Fruit fly (Drosophila melanogaster) whole organism, embryonic: Measurements from ENCODE around the gene gt.

Experiments
- CG7556 ChIP-seq: fragments of 200-800 bp; sonication (Bioruptor generic); optimal IDR thresholded peaks from 2 replicates; lab custom pipeline; 2017; ENCODE audit warnings: missing biosample characterization, mild to moderate bottlenecking, missing genetic modification characterization
- CTCF ChIP-seq: fragments of 200-800 bp; sonication (Bioruptor generic); optimal IDR thresholded peaks from 2 replicates; lab custom pipeline; 2017; ENCODE audit warnings: missing biosample characterization, mild to moderate bottlenecking, missing genetic modification characterization, moderate library complexity
- Elba2 ChIP-seq: fragments of 200-800 bp; sonication (Bioruptor generic); optimal IDR thresholded peaks from 3 replicates; lab custom pipeline; 2016; ENCODE audit warnings: missing biosample characterization, missing genetic modification characterization
- Kr ChIP-seq: fragments of 200-800 bp; sonication (Bioruptor generic); optimal IDR thresholded peaks from 2 replicates; lab custom pipeline; 2017; ENCODE audit warnings: missing biosample characterization, mild to moderate bottlenecking, missing genetic modification characterization
- fru ChIP-seq: fragments of >200 bp; optimal IDR thresholded peaks from 2 replicates; lab custom pipeline; 2017
- gem ChIP-seq: fragments of 200-800 bp; sonication (Bioruptor generic); optimal IDR thresholded peaks from 2 replicates; lab custom pipeline; 2019; ENCODE audit warnings: missing biosample characterization, mild to moderate bottlenecking, missing genetic modification characterization, moderate library complexity
- luna ChIP-seq: fragments of 200-800 bp; sonication (Bioruptor generic); optimal IDR thresholded peaks from 2 replicates; lab custom pipeline; 2016; ENCODE audit warnings: missing biosample characterization, missing genetic modification characterization

dm6 chrX:2465687-2466086 is 36.9 kb upstream of the gt start:
- no peak for TF ChIP-seq fru (lab: Kevin White, UChicago)
- TF ChIP-seq Kr (GFP tag; lab: Kevin White, UChicago) = no peak
- no peak for TF ChIP-seq CTCF (GFP tag; lab: Kevin White, UChicago)
- TF ChIP-seq luna (GFP tag; lab: Kevin White, UChicago) = no peak
- TF ChIP-seq gem (tag; lab: Kevin White, UChicago) = no peak
- no peak for TF ChIP-seq CG7556 (GFP tag; lab: Kevin White, UChicago)
- TF ChIP-seq Elba2 (GFP tag; lab: Kevin White, UChicago) = no peak
